Worm (Caenorhabditis elegans) whole organism, L4/young adult: ENCODE results near the gene F38A1.15.

Experiments
- W03F9.2 ChIP-seq: fragments of 150-350 bp; optimal IDR thresholded peaks from 2 replicates; lab custom pipeline; 2014; ENCODE audit warnings: missing biosample characterization, missing genetic modification characterization
- dao-5 ChIP-seq: sonication (generic microtip); optimal IDR thresholded peaks from 2 replicates; lab custom pipeline; 2016; ENCODE audit warnings: missing genotype, missing genetic modification characterization, moderate library complexity, missing compliant biosample characterization
- him-1 ChIP-seq: sonication (generic microtip); optimal IDR thresholded peaks from 2 replicates; lab custom pipeline; 2016; ENCODE audit warnings: missing genotype, missing genetic modification reagents, missing genetic modification characterization, missing compliant biosample characterization

The F38A1.15 gene

DNA sequence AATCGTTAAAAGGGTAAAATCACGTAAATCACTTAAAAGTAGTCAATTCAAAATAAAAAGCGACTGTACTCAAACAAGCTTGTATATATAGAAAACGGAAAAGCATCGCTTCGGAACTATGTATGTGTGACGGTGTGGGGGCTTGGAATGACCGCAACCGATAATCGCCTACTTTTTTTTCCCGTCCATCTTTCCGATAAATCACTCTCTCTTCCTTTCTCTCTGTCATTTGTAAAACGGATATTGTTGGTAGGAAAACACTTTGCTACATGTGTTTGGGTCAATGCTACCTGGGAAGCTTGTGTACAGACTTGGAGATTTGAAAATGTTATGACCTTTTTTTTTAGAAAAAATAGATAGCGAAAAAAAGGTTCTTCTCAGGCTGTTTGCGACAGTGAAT lies 18.4 kb downstream of the F38A1.15 start:
- TF ChIP-seq dao-5 (tag; lab: Kevin White, UChicago) (no peak), W03F9.2 (tag; lab: Kevin White, UChicago) (no peak), him-1 (no peak)

DNA sequence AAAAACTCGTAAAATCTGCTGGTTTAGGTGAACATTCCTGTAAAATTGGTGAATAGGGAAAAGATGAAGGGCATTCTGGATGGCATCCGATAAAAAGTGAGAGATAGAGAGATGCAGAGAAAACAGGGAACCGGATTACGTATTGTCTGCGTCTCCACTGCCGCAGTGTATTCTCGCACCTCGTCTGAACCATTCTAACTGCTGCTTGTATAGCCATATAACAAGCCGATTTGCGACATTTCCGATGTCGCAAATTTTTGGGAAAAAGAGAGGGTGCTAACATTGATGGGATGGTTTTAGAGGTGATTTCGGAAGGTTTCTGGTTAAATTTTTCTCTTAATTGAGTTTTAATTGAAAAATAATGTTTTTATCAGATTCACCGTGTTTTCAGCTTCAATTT lies 22.0 kb downstream of the F38A1.15 start, which contains the start of gene W09G12.10:
Gene W09G12.10, minus strand, starts transcription at position 121 of the 400 bp plus-strand sequence.
- TF ChIP-seq him-1 (no peak), dao-5 (tag; lab: Kevin White, UChicago) (no peak), W03F9.2 (tag; lab: Kevin White, UChicago) (no peak)

DNA sequence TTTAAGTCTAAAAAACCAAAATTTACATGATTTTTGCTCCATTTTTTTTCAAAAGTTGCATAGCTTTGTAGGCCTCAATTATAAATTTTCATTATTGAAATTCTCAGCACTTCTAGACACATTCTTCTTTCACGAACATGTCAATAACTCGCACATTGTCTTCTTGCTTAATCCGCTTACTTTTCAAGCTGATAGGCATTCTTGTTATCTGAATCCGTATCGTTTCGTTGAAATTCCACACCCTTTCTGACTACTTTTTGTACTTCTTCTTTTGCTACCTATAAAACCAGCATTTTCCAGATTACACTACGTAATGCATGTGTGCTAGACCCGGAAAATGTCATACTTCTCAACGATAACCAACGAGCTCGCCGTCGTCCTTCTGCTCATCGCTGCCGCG lies 26.9 kb downstream of the F38A1.15 start, which contains the start of gene W09G12.9:
Gene W09G12.9, plus strand, starts transcription at position 301 of the 400 bp plus-strand sequence.
- no peak for TF ChIP-seq dao-5 (tag; lab: Kevin White, UChicago)
- TF ChIP-seq W03F9.2 (tag; lab: Kevin White, UChicago): no peak
- no peak for TF ChIP-seq him-1

DNA sequence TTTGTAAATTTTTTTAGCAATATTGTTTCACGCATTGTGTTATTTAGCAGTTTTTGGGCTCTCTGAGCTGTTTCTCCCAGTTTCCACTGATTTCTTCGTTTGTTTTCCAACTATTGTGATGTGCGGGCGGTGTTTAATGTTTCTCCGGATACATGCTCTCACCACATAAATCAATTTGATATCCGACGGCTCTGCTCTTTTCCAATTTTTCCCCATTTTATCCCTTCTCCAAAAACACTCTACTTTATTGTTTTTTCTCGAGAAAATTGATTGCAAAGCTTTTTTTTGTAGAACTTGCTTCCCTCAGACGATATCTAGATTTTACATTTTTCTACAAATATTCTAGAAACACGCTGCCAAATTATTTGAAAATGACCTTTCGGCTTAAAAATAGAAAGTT lies 27.7 kb downstream of the F38A1.15 start:
- TF ChIP-seq him-1 (no peak), W03F9.2 (tag; lab: Kevin White, UChicago) (no peak), dao-5 (tag; lab: Kevin White, UChicago) (no peak)

DNA sequence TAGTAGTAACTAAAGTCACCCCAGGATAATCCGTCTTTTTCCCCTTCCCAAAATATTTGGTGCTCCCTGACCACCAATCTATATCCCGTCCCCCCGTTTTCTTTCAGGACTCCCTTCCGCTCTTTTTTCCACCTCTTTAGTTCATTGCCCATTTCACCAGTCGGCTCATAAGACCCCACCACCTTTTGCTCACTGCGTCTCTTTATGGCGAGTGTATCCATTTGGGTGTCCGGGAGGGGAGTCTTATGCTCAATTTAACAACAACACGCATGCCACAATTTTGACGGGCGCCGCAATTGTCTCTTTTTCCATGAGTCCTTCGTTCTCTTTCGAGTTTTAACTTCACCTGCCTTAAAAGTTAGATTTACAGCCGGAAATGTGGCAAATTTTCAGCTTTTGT lies 30.0 kb downstream of the F38A1.15 start:
- TF ChIP-seq W03F9.2 (tag; lab: Kevin White, UChicago): no peak
- TF ChIP-seq dao-5 (tag; lab: Kevin White, UChicago): no peak
- TF ChIP-seq him-1: no peak

DNA sequence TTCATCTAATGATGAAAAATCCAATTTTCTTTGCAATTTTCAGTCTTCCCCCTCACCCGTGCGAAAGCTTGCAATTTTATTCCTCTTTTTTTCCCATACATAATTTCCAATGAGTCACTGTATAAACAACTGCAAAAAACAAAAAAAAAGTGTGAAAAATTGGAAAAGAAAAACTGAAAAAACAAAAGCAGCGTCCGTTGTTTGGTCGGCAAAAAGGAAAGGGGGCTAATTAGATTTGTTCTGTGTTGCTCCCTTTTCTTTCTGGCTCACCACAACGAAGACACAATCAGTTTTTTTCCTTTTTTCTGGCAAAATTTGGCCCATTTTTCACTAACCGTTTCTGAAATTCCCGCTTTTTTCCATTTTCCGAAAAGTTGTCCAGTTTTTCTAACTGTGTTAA lies 30.8 kb downstream of the F38A1.15 start:
- no peak for TF ChIP-seq W03F9.2 (tag; lab: Kevin White, UChicago)
- TF ChIP-seq dao-5 (tag; lab: Kevin White, UChicago): no peak
- no peak for TF ChIP-seq him-1

DNA sequence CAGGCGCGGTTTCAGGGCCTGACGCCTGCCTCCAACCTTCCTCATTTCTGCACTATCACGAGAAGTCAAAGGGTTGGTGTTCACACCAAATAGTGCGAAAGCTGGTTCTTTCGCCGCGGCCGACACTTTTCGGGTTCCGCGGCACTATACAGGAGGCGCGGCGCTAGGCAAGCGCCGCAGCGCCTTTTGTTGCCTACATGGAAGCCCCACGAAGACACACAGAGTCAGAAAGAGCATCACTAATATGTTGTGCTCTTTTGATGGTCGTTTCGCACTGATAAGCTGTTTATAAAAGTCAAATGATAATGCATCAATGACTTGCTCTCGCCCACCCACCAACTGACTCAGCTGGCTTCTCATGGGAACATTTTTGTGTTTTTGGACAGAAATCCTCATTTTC lies 31.3 kb downstream of the F38A1.15 start:
- TF ChIP-seq dao-5 (tag; lab: Kevin White, UChicago) (no peak), W03F9.2 (tag; lab: Kevin White, UChicago) (no peak), him-1 (no peak)

DNA sequence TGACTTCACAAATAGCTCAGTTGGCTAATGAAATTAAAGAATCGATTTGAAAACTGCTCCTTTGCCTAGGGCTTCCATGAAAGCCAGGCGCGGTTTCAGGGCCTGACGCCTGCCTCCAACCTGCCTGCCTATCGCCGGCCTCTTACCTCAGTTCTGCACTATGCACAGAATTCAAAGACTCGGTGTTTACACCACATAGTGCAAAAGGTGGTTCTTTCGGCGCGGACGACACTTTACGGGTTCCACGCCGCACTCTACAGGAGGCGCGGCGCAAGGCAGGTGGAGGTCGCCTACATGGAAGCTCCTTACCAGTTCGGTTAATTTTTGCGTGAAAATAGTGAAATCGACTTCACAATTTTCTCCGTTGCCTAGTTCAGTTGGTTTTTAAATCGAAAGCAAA lies 33.4 kb downstream of the F38A1.15 start:
- TF ChIP-seq him-1: no peak
- TF ChIP-seq dao-5 (tag; lab: Kevin White, UChicago): no peak
- TF ChIP-seq W03F9.2 (tag; lab: Kevin White, UChicago): no peak

DNA sequence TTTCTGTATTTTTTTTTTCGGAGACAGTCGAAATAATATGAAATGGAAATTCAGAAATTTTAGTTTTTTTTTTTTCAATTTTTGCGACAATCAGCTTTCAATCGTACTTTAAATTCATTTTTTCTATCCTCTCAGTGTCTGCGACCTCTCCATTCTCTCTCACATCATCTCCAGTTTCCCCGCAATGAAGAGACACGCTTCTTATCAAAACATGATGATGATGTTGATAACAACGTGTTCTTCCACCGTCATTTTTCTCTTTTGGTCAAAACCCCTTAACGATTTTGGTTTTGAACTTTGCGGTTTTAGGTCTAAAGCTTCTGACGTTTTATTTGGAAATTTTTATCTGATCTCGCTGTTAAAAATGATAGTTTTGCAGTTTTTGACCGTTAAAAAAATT lies 33.9 kb downstream of the F38A1.15 start:
- TF ChIP-seq him-1 (no peak), W03F9.2 (tag; lab: Kevin White, UChicago) (no peak), dao-5 (tag; lab: Kevin White, UChicago) (no peak)

DNA sequence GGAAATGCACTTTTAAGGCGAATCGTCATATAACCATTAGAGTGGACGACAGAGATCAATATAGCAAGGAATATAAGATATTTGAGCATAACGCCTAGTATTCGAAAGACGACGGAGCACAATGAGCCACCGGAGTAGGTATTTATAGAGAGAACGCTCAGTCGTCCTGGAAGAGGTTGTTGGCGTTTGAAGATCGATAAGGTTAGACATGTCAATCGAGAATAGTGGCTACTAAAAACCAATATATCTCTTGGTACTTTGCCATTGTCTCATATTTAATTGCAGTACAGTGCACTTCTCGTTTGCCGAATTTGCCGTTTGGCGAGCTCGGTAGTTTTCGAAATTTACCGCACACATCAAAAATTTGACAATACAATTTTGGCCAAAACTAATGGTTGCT lies 35.2 kb downstream of the F38A1.15 start, which contains the start of gene dsl-1:
Gene dsl-1, minus strand, starts transcription at position 101 of the 400 bp plus-strand sequence.
- TF ChIP-seq him-1 (no peak), dao-5 (tag; lab: Kevin White, UChicago) (no peak), W03F9.2 (tag; lab: Kevin White, UChicago) (no peak)

DNA sequence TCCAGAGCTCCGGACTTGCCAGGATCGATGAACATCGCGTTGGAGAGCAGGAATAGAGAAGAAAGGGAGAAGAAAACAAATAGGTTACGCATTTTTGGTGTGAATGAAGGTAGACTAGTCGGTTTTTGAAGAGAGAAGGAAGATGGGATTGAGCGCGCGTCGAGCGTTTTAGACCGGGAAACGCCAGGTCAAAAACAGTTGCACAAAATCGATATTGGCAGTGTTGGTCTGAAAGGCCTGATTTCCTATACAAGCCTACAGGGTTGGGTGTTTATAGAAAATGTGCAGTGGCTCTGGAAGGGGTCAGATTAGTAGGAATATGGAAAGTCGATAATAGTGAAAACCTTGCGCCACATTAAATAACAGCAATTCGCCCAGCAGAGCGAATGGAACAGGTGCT lies 38.3 kb downstream of the F38A1.15 start, which contains the start of gene dsl-2:
Gene dsl-2, minus strand, starts transcription at position 101 of the 400 bp plus-strand sequence.
- TF ChIP-seq him-1 (no peak), W03F9.2 (tag; lab: Kevin White, UChicago) (no peak), dao-5 (tag; lab: Kevin White, UChicago) (no peak)

DNA sequence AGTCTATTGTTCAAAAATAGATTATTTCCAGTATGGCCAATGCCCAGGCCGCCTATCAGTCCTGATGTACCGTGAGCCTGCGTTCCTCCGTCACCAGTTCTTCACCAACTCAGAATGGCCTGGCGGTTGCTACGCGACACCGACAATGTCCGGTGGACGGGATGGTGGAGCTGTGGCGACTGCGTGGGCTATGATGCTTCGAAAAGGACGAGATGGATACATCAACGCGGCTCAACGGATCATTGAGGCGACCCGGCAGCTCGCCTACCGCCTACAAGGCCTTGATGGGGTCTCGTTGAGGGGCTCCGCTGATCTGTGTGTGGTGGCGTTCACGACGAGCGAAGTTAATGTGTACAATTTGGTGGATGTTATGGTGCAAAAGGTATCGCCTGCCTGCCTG lies 43.7 kb downstream of the F38A1.15 start:
- TF ChIP-seq W03F9.2 (tag; lab: Kevin White, UChicago) (no peak), dao-5 (tag; lab: Kevin White, UChicago) (no peak), him-1 (no peak)

DNA sequence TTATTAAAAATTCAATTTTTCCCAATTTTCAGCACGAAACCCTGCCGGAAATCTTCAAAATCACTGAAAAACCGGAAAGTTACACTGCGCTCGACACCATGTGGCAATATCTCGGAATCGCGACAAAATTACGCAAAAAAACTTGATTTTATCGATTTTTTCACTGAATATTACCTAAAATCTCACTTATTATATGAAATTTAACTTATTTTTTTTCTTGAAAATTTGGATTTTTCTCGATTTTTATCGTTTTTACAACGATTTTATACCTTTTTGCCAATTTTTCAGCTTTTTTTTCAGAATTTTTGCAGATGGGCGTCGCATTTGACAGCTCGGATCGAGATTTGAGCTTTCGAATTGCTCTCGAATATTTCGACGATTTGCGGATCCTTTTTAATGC lies 50.4 kb downstream of the F38A1.15 start, which contains the start of gene spl-3:
Gene spl-3, plus strand, starts transcription at position 301 of the 400 bp plus-strand sequence.
- no peak for TF ChIP-seq W03F9.2 (tag; lab: Kevin White, UChicago)
- no peak for TF ChIP-seq him-1
- TF ChIP-seq dao-5 (tag; lab: Kevin White, UChicago): no peak
